Worm (Caenorhabditis elegans) whole organism, L4/young adult: ENCODE results near the gene F53F4.2.

Source experiments
- W03F9.2 ChIP-seq: fragments of 150-350 bp; optimal IDR thresholded peaks from 2 replicates; lab custom pipeline; 2014; ENCODE audit warnings: missing biosample characterization, missing genetic modification characterization
- dao-5 ChIP-seq: sonication (generic microtip); optimal IDR thresholded peaks from 2 replicates; lab custom pipeline; 2016; ENCODE audit warnings: missing genotype, missing genetic modification characterization, moderate library complexity, missing compliant biosample characterization
- him-1 ChIP-seq: sonication (generic microtip); optimal IDR thresholded peaks from 2 replicates; lab custom pipeline; 2016; ENCODE audit warnings: missing genotype, missing genetic modification reagents, missing genetic modification characterization, missing compliant biosample characterization

Gene F53F4.2

DNA sequence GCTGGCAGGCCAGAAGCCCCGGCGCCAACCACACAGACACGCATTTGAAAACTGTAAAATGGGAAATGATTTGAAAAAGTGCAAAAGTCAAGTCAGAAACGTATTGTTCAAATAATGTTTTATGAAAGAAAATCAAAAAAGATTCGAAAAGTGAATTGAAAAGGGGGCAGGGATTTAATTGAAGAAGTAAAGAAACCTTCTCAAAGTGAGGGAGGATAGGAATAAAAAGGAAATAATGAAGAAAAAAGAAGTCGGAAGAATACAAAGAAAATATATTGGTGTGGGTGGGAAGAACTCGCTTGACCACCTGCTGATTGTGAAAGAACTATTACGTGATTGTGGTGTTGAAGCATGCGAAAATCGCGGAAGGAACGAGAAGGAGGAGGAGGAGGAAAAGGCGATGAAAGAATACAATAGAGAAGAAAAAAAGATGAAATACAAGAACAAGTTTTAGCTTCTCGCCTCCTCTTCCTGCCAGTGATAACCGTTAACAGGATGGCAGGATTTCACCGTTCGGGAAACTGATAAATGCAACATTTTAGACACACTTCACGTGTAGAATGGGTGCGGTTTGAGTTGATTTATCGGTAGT lies 17.4 kb upstream of the F53F4.2 start, which contains the start of gene fmo-4:
Gene fmo-4, minus strand, starts transcription at position 51 of the 592 bp plus-strand sequence.
- TF ChIP-seq him-1 (tag; lab: Kevin White, UChicago) (no peak), W03F9.2 (tag; lab: Kevin White, UChicago) (no peak)

- no peak for TF ChIP-seq W03F9.2 (tag; lab: Kevin White, UChicago)
- TF ChIP-seq dao-5: no peak
- no peak for TF ChIP-seq him-1 (tag; lab: Kevin White, UChicago)
Measured at ce11 chrV:13600882-13601281, 11.5 kb upstream of the F53F4.2 start, which contains the start of gene rdy-2. Gene rdy-2, minus strand, starts transcription at chrV:13600982.

DNA sequence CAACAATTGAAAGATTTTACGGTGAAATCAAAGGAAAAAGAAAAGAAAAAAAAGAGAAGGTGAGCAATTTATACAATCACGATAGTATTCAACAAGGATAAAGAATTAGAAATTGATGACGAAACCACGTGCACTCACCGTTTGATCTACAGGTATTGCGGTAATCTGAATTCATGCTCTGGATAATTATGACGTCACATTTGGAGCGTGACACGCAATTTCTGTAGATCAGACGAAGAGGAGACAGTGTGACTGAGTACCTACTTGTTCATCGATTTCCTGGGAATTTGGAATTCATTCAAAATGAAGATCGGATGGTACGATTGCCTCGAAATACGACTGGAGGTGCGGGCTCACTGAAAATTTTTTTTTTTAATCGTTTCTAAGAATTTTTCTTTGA lies 9.0 kb upstream of the F53F4.2 start:
- TF ChIP-seq W03F9.2 (tag; lab: Kevin White, UChicago): no peak
- TF ChIP-seq dao-5: no peak
- no peak for TF ChIP-seq him-1 (tag; lab: Kevin White, UChicago)

DNA sequence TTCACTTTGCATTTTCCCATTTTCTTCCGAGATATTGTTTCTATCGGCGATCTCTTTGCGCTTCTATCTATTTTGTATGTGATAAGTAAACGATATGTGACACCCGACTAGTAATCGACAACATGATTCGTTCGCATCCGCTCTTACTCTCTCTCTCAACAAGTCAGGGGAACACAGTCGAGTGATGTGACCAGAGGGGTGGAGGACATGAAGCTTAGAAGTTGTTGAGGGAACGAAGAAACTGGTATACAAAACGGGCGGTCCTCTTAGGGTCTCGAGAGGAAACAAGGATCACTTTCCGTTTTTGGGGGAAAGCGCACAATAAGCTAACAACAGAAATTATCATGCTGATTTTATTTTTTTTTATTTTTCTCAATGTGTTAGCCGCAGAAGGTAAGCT lies 3.7 kb upstream of the F53F4.2 start, which contains the start of gene F53F4.4:
Gene F53F4.4, plus strand, starts transcription at position 301 of the 400 bp plus-strand sequence.
- no peak for TF ChIP-seq W03F9.2 (tag; lab: Kevin White, UChicago)
- no peak for TF ChIP-seq him-1 (tag; lab: Kevin White, UChicago)
- no peak for TF ChIP-seq dao-5

- TF ChIP-seq W03F9.2 (tag; lab: Kevin White, UChicago): peak; percentile 23
- no peak for TF ChIP-seq him-1 (tag; lab: Kevin White, UChicago)
Measured at ce11 chrV:13591504-13592174, 2.2 kb upstream of the F53F4.2 start, which contains the start of gene tbcb-1. Gene tbcb-1, plus strand, starts transcription at chrV:13592124.

- no peak for TF ChIP-seq him-1 (tag; lab: Kevin White, UChicago)
- TF ChIP-seq W03F9.2 (tag; lab: Kevin White, UChicago): no peak
- no peak for TF ChIP-seq dao-5
Measured at ce11 chrV:13587902-13588301, 1.5 kb downstream of the F53F4.2 start, which contains the start of gene F53F4.17. Gene F53F4.17, plus strand, starts transcription at chrV:13588202.

DNA sequence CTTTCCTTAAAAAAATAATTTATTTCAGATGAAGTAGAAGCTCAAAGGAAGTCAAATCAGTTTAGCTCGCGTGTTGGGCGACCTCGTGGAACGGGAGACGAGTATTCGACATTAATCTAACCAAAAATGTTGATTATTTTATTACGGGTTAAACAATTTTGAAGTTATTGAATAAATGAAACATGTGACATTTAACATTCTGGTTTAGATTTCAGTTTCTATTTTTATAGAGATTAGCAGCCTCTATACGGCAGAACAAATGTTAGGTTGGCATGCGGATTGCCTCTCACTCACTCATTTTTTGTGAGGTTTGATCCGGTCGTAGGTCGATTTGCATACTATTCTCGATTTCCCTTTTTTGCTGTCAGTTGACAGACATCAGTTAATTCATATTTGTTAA lies 4.9 kb downstream of the F53F4.2 start, which contains the start of gene F53F4.1:
Gene F53F4.1, plus strand, starts transcription at position 301 of the 400 bp plus-strand sequence.
- TF ChIP-seq W03F9.2 (tag; lab: Kevin White, UChicago) (no peak), dao-5 (no peak), him-1 (tag; lab: Kevin White, UChicago) (no peak)

DNA sequence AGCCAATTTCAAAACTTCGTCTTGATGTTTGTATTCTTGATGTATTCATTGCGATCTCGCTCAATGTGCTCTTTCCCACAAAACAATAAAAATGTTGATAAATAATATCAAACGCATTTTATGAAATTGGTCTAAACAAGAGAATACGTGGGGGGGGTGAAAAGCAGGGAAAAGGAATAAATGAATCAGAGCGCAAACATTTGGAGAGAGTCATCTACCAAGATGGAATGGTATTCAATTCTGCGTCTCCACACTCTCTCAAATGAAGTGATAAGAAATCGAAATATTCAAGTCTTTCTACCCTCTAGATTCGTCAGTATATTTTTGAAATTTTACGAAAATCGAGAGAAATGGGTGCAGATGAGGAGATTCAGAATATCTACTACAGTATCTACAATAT lies 8.7 kb downstream of the F53F4.2 start, which contains the start of gene C50B8.5:
Gene C50B8.5, plus strand, starts transcription at position 273 of the 400 bp plus-strand sequence.
- no peak for TF ChIP-seq dao-5
- no peak for TF ChIP-seq W03F9.2 (tag; lab: Kevin White, UChicago)
- TF ChIP-seq him-1 (tag; lab: Kevin White, UChicago): no peak

ce11 chrV:13578637-13579036 lies 10.8 kb downstream of the F53F4.2 start, which contains the start of gene C50B8.6:
Gene C50B8.6, plus strand, starts transcription at chrV:13578972.
- TF ChIP-seq dao-5 (no peak), W03F9.2 (tag; lab: Kevin White, UChicago) (no peak), him-1 (tag; lab: Kevin White, UChicago) (no peak)

DNA sequence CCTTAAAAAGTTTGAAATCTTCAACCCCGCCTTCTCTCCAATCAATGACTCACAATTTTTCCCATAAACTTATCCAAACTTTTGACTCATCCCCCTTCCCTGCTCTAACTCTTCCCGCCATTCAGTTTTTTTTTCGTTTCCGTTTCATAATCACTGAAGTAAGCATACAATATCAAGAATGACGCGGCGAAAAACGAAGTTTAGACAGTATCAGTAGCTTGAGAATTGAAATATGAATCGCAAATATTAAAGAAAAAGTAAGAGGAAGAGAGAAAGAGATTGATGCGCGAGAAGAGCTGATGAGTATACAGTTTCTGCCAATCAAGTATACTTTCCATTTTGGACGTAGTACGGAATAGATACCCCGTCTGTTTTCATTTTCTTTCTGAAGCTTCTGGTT lies 11.9 kb downstream of the F53F4.2 start:
- no peak for TF ChIP-seq him-1 (tag; lab: Kevin White, UChicago)
- no peak for TF ChIP-seq dao-5
- no peak for TF ChIP-seq W03F9.2 (tag; lab: Kevin White, UChicago)

DNA sequence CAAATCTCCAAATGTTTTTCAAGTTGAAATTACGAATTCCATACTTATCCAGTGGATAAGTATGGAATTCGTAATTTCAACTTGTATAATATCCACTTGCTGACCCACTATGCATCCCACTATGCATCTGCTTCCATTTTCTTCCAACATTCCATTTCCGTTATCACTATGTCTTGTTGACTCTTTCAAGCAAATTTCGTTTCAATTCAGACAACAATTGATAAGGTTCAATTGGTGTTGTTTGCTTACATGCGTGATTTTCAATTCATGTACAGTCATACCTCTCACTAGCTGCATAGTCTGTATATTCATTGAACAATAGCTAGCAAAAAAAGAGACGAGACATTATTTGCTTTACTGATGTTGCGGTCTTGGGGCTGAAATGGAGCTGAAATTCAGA lies 12.6 kb downstream of the F53F4.2 start:
- TF ChIP-seq dao-5: no peak
- TF ChIP-seq W03F9.2 (tag; lab: Kevin White, UChicago): no peak
- no peak for TF ChIP-seq him-1 (tag; lab: Kevin White, UChicago)

ce11 chrV:13575866-13576265 lies 13.5 kb downstream of the F53F4.2 start:
- TF ChIP-seq him-1 (tag; lab: Kevin White, UChicago) (no peak), dao-5 (no peak), W03F9.2 (tag; lab: Kevin White, UChicago) (no peak)

ce11 chrV:13571714-13572258 lies 17.6 kb downstream of the F53F4.2 start, which contains the start of gene C50B8.4:
Gene C50B8.4, plus strand, starts transcription at chrV:13572012.
- TF ChIP-seq dao-5: no peak
- no peak for TF ChIP-seq him-1 (tag; lab: Kevin White, UChicago)

DNA sequence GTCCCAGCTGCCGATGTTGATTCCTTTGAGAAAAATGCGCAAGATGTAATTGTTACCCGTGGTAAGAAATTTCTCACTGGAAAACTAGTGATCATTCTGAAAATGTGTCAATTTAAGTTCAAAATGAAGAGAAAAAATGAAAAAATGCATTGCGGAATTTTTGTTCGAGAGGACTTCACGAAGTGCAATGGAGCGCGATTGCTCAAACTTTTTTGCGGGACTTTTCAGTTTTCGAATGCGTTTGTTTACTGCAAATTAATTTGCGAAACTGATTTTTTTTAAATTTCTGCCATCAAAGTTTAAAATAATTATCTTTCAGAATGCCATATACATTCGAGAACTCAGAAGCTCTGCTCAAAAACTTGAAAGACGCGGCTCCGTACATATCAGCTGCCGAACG lies 20.9 kb downstream of the F53F4.2 start, which contains the start of the genes nuaf-1 and bir-2:
Gene nuaf-1, minus strand, starts transcription at position 98 of the 400 bp plus-strand sequence.
Gene bir-2, plus strand, starts transcription at position 318 of the 400 bp plus-strand sequence.
- TF ChIP-seq W03F9.2 (tag; lab: Kevin White, UChicago) (peak; percentile 83), him-1 (tag; lab: Kevin White, UChicago) (no peak)
